Worm (Caenorhabditis elegans) whole organism, mixed stage, embryonic: ENCODE data around the gene prmt-9.
A peak's percentile ranks its signal among the peaks of the same experiment; 100 is the strongest.

Experiments
- M03D4.4 ChIP-seq: sonication (generic microtip); optimal IDR thresholded peaks from 2 replicates; lab custom pipeline; 2017; ENCODE audit warnings: mild to moderate bottlenecking, missing genetic modification characterization, missing compliant biosample characterization
- blmp-1 ChIP-seq: fragments of 150-350 bp; optimal IDR thresholded peaks from 2 replicates; lab custom pipeline; 2014; ENCODE audit warnings: missing biosample characterization, missing genetic modification characterization
- ceh-39 ChIP-seq: fragments of 150-350 bp; optimal IDR thresholded peaks from 2 replicates; lab custom pipeline; 2014; ENCODE audit warnings: missing biosample characterization, missing genetic modification characterization
- ceh-43 ChIP-seq: fragments of 200-800 bp; sonication (Bioruptor generic); optimal IDR thresholded peaks from 2 replicates; lab custom pipeline; 2018; ENCODE audit warnings: mild to moderate bottlenecking, missing genetic modification characterization, moderate library complexity, missing compliant biosample characterization
- ceh-83 ChIP-seq: fragments of 200-800 bp; sonication (Bioruptor generic); optimal IDR thresholded peaks from 2 replicates; lab custom pipeline; 2018; ENCODE audit warnings: mild to moderate bottlenecking, missing genetic modification characterization, missing compliant biosample characterization
- ces-1 ChIP-seq: fragments of 150-350 bp; optimal IDR thresholded peaks from 2 replicates; lab custom pipeline; 2014; ENCODE audit warnings: missing biosample characterization, missing genetic modification reagents, missing genetic modification characterization
- cnd-1 ChIP-seq: fragments of 200-800 bp; sonication (Bioruptor generic); optimal IDR thresholded peaks from 2 replicates; lab custom pipeline; 2018; ENCODE audit warnings: mild to moderate bottlenecking, missing genetic modification characterization, missing compliant biosample characterization
- drap-1 ChIP-seq: fragments of 200-800 bp; sonication (Bioruptor generic); optimal IDR thresholded peaks from 3 replicates; lab custom pipeline; 2018; ENCODE audit warnings: mild to moderate bottlenecking, missing genetic modification characterization, missing compliant biosample characterization
- elt-1 ChIP-seq: sonication (generic microtip); optimal IDR thresholded peaks from 2 replicates; lab custom pipeline; 2017; ENCODE audit warnings: missing genetic modification characterization, mild to moderate bottlenecking, missing compliant biosample characterization, antibody characterized with exemption, moderate library complexity, borderline replicate concordance; ENCODE audit not compliant: insufficient read depth
- elt-3 ChIP-seq: fragments of 150-350 bp; optimal IDR thresholded peaks from 2 replicates; lab custom pipeline; 2014; ENCODE audit warnings: missing biosample characterization, missing genetic modification characterization
- flh-1 ChIP-seq: fragments of 200-800 bp; sonication (Bioruptor generic); optimal IDR thresholded peaks from 2 replicates; lab custom pipeline; 2018; ENCODE audit warnings: mild to moderate bottlenecking, missing genetic modification characterization, moderate library complexity, missing compliant biosample characterization
- ham-2 ChIP-seq: fragments of 200-800 bp; sonication (Bioruptor generic); optimal IDR thresholded peaks from 2 replicates; lab custom pipeline; 2018; ENCODE audit warnings: mild to moderate bottlenecking, missing genetic modification characterization, missing compliant biosample characterization
- hlh-1 ChIP-seq: fragments of 150-350 bp; optimal IDR thresholded peaks from 2 replicates; lab custom pipeline; 2014; ENCODE audit warnings: missing biosample characterization, missing genetic modification reagents, missing genetic modification characterization
- lin-13 ChIP-seq: fragments of 150-350 bp; optimal IDR thresholded peaks from 2 replicates; lab custom pipeline; 2014; ENCODE audit warnings: missing biosample characterization, missing genetic modification characterization
- lin-32 ChIP-seq: fragments of 200-800 bp; sonication (Bioruptor generic); optimal IDR thresholded peaks from 2 replicates; lab custom pipeline; 2018; ENCODE audit warnings: mild to moderate bottlenecking, missing genetic modification characterization, missing compliant biosample characterization
- lsy-2 ChIP-seq: fragments of 150-350 bp; optimal IDR thresholded peaks from 2 replicates; lab custom pipeline; 2014; ENCODE audit warnings: missing biosample characterization, missing genetic modification characterization
- mab-5 ChIP-seq: fragments of 150-350 bp; optimal IDR thresholded peaks from 2 replicates; lab custom pipeline; 2014; ENCODE audit warnings: missing biosample characterization, missing genetic modification characterization
- mep-1 ChIP-seq: fragments of 150-350 bp; optimal IDR thresholded peaks from 2 replicates; lab custom pipeline; 2017; ENCODE audit warnings: missing biosample characterization, missing genetic modification reagents, missing genetic modification characterization, inconsistent platforms
- mls-2 ChIP-seq: sonication (generic microtip); optimal IDR thresholded peaks from 2 replicates; lab custom pipeline; 2016; ENCODE audit warnings: mild to moderate bottlenecking, missing genetic modification characterization, moderate library complexity, missing compliant biosample characterization
- nhr-12 ChIP-seq: fragments of 150-350 bp; optimal IDR thresholded peaks from 2 replicates; lab custom pipeline; 2014; ENCODE audit warnings: missing biosample characterization, missing genetic modification characterization
- nhr-2 ChIP-seq: fragments of 150-350 bp; optimal IDR thresholded peaks from 2 replicates; lab custom pipeline; 2014; ENCODE audit warnings: missing biosample characterization, missing genetic modification characterization
- nhr-237 ChIP-seq: fragments of 150-350 bp; optimal IDR thresholded peaks from 2 replicates; lab custom pipeline; 2014; ENCODE audit warnings: missing biosample characterization, missing genetic modification characterization
- nhr-76 ChIP-seq: sonication (generic microtip); optimal IDR thresholded peaks from 2 replicates; lab custom pipeline; 2017; ENCODE audit warnings: missing biosample characterization, missing genetic modification characterization
- pha-4 ChIP-seq: fragments of 150-350 bp; optimal IDR thresholded peaks from 2 replicates; lab custom pipeline; 2018; ENCODE audit warnings: missing biosample characterization, missing genetic modification reagents, missing genetic modification characterization
- sem-2 ChIP-seq: fragments of 200-800 bp; sonication (Bioruptor generic); optimal IDR thresholded peaks from 2 replicates; lab custom pipeline; 2018; ENCODE audit warnings: mild to moderate bottlenecking, missing genetic modification characterization, missing compliant biosample characterization
- snpc-4 ChIP-seq: fragments of 150-350 bp; optimal IDR thresholded peaks from 2 replicates; lab custom pipeline; 2014; ENCODE audit warnings: missing biosample characterization, missing genetic modification characterization
- tbx-8 ChIP-seq: fragments of 200-800 bp; sonication (Bioruptor generic); optimal IDR thresholded peaks from 2 replicates; lab custom pipeline; 2018; ENCODE audit warnings: mild to moderate bottlenecking, missing genetic modification characterization, moderate library complexity, missing compliant biosample characterization
- unc-120 ChIP-seq: sonication (generic microtip); optimal IDR thresholded peaks from 2 replicates; lab custom pipeline; 2017; ENCODE audit warnings: missing genetic modification characterization, missing compliant biosample characterization; ENCODE audit not compliant: poor library complexity, severe bottlenecking
- unc-62 ChIP-seq: fragments of 150-350 bp; optimal IDR thresholded peaks from 2 replicates; lab custom pipeline; 2014; ENCODE audit warnings: missing biosample characterization, missing genetic modification reagents, missing genetic modification characterization
- zip-8 ChIP-seq: fragments of 150-350 bp; optimal IDR thresholded peaks from 2 replicates; lab custom pipeline; 2014; ENCODE audit warnings: missing biosample characterization, missing genetic modification characterization
- ztf-11 ChIP-seq: fragments of 150-350 bp; optimal IDR thresholded peaks from 2 replicates; lab custom pipeline; 2014; ENCODE audit warnings: missing biosample characterization, missing genetic modification characterization

The prmt-9 gene

DNA sequence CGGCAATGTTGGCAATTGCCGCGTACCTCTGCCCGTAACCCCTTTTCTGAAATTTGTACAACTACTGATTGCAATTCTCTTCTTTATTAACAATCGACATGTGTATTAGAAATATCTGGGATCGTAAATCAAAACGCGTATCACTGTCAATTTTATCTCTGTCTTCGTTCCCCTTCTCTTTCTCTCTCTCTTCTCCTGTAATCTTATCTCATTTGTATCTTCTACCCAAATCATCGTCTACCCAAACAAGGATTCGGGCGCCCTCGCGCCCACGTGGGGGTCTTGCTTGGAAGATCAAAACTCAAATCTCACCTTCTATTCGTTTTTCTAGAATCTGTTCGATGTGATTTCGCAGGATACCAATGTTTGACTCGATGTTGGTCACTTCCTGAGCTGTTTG is 26.8 kb upstream of the prmt-9 start, which contains the start of gene C27D8.2:
C27D8.2 (plus strand) TSS at position 222 of the 400 bp plus-strand sequence.
- TF ChIP-seq elt-1 (tag; lab: Kevin White, UChicago) (peak; percentile 58), elt-3 (peak; percentile 34), hlh-1 (tag; lab: Kevin White, UChicago) (no peak), tbx-8 (no peak), mep-1 (tag; lab: Kevin White, UChicago) (no peak), sem-2 (no peak), ces-1 (GFP tag; lab: Kevin White, UChicago) (no peak), mls-2 (no peak), unc-62 (peak; percentile 14), ztf-11 (tag; lab: Kevin White, UChicago) (no peak), nhr-2 (tag; lab: Kevin White, UChicago) (no peak), lsy-2 (no peak)

DNA sequence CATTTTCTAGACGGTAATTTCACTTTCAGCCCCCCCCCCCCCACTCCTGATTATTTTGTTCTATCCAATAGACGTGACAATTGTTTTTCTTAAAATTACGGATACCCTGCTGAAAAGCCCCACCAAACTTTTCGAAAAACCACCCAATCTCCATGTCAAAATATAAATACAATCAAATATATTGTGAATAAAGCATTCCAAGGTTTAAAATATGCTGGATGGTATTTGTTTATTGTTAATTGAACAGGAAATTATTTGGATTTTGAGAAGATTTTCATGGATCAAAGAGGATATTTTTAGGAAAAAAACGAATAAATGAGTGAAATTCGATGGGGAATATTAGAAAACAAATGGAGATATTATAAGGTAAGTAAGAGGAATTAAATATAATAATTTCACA is 19.6 kb upstream of the prmt-9 start, which contains the start of gene C27D8.4:
C27D8.4 (plus strand) TSS at position 301 of the 400 bp plus-strand sequence.
- no peak for TF ChIP-seq pha-4
- no peak for TF ChIP-seq elt-3
- no peak for TF ChIP-seq snpc-4
- TF ChIP-seq ces-1 (GFP tag; lab: Kevin White, UChicago): no peak
- TF ChIP-seq lsy-2: no peak
- TF ChIP-seq lin-13 (tag; lab: Kevin White, UChicago): no peak
- TF ChIP-seq ceh-43: no peak
- no peak for TF ChIP-seq cnd-1 (tag; lab: Kevin White, UChicago)
- TF ChIP-seq ceh-83 (GFP tag; lab: Kevin White, UChicago): no peak
- no peak for TF ChIP-seq mls-2
- TF ChIP-seq lin-32 (GFP tag; lab: Kevin White, UChicago): no peak
- no peak for TF ChIP-seq ztf-11 (tag; lab: Kevin White, UChicago)
- TF ChIP-seq mab-5 (tag; lab: Kevin White, UChicago): no peak

DNA sequence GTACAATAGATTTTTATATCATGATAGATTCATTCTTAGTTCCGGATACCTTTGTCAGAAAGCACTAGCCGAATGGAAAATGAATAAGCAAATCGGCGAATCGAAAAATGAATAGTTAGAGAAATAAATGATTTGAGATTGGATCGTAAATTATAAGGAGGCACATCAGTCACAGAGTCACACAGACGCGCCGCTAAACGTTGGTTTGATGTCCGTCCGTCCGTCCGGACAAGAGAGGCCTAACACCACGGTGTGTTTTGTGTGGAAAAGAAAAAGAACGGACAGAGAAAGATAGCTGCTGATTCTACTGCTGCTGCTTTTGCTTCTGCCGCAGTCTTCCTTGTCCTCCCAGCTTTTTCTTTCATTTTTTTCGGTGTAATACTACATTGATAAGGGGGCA is 16.8 kb upstream of the prmt-9 start:
- no peak for TF ChIP-seq ces-1 (GFP tag; lab: Kevin White, UChicago)
- no peak for TF ChIP-seq lin-32 (GFP tag; lab: Kevin White, UChicago)
- TF ChIP-seq unc-120 (tag; lab: Kevin White, UChicago): no peak
- TF ChIP-seq unc-62: peak; percentile 62
- no peak for TF ChIP-seq ztf-11 (tag; lab: Kevin White, UChicago)
- no peak for TF ChIP-seq ceh-39
- no peak for TF ChIP-seq cnd-1 (tag; lab: Kevin White, UChicago)

DNA sequence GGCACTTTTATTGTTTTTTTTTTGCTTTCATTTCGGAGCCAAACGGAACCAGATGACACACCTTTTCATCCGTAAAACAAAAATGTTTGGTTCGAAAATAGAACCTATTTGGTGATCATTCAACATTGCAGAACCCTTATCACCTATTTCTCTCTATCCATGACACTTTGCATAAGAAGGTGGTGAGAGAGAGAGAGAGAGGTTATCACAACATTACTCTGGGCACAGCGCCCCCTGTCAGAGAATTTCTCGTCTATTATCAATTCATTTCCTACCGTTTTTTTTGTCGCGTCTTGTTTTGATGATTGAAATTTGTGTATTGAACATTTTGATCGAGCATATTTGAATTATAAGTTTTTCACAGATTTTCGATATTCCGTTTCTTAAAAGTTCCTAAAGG is 16.0 kb upstream of the prmt-9 start:
- TF ChIP-seq drap-1 (no peak), ceh-39 (no peak), nhr-76 (no peak), elt-1 (tag; lab: Kevin White, UChicago) (no peak), nhr-2 (tag; lab: Kevin White, UChicago) (no peak), unc-62 (no peak), blmp-1 (tag; lab: Kevin White, UChicago) (no peak), tbx-8 (no peak), ham-2 (GFP tag; lab: Kevin White, UChicago) (no peak), ceh-43 (no peak), lin-13 (tag; lab: Kevin White, UChicago) (no peak), ceh-83 (GFP tag; lab: Kevin White, UChicago) (no peak), nhr-12 (tag; lab: Kevin White, UChicago) (no peak), zip-8 (tag; lab: Kevin White, UChicago) (no peak)
- TF ChIP-seq, all 35 proteins: peak for 0

DNA sequence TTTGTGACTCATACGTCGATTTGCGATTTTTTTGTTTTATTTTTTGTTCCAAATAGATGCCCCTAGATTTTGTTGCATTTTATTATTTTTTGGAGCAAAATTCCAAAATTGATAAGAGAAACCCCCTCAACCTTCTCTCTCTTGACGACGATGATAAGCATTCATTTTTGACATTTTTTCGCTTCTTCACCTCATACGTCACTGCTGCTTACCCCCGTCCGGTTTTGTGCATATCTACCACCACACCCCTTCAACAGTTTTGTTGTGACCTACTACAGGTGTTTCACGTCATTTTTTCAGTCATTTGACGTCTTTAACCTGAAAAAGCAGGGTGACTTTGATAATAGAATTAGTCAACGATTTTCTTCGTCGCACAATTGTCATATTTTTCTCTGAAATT is 14.7 kb upstream of the prmt-9 start:
- TF ChIP-seq nhr-237: no peak
- no peak for TF ChIP-seq M03D4.4 (tag; lab: Kevin White, UChicago)
- TF ChIP-seq drap-1: no peak
- TF ChIP-seq lsy-2: no peak
- no peak for TF ChIP-seq ceh-39
- no peak for TF ChIP-seq elt-1 (tag; lab: Kevin White, UChicago)
- no peak for TF ChIP-seq ztf-11 (tag; lab: Kevin White, UChicago)
- TF ChIP-seq nhr-12 (tag; lab: Kevin White, UChicago): no peak
- no peak for TF ChIP-seq snpc-4
- TF ChIP-seq hlh-1 (tag; lab: Kevin White, UChicago): no peak
- no peak for TF ChIP-seq lin-32 (GFP tag; lab: Kevin White, UChicago)
- no peak for TF ChIP-seq ces-1 (GFP tag; lab: Kevin White, UChicago)
- TF ChIP-seq unc-120 (tag; lab: Kevin White, UChicago): no peak
- no peak for TF ChIP-seq blmp-1 (tag; lab: Kevin White, UChicago)
- TF ChIP-seq flh-1 (GFP tag; lab: Kevin White, UChicago): no peak
